Worm (Caenorhabditis elegans) whole organism, L2 larva: Measurements from ENCODE around the gene F37B4.15.

ENCODE experiments used
- C34F6.9 ChIP-seq: fragments of 150-350 bp; optimal IDR thresholded peaks from 2 replicates; lab custom pipeline; 2014; ENCODE audit warnings: missing biosample characterization, missing genetic modification characterization
- F13H6.1 ChIP-seq: sonication (generic microtip); optimal IDR thresholded peaks from 2 replicates; lab custom pipeline; 2016; ENCODE audit warnings: missing genetic modification characterization, missing compliant biosample characterization
- R02D3.7 ChIP-seq: fragments of 150-350 bp; optimal IDR thresholded peaks from 2 replicates; lab custom pipeline; 2014; ENCODE audit warnings: missing biosample characterization, missing genetic modification characterization
- Y55F3AM.14 ChIP-seq: fragments of 200-800 bp; sonication (Bioruptor generic); optimal IDR thresholded peaks from 2 replicates; lab custom pipeline; 2018; ENCODE audit warnings: mild to moderate bottlenecking, missing genetic modification characterization, missing compliant biosample characterization
- ZK546.5 ChIP-seq: sonication (generic microtip); optimal IDR thresholded peaks from 2 replicates; lab custom pipeline; 2017; ENCODE audit warnings: missing biosample characterization, missing genetic modification characterization
- alr-1 ChIP-seq: fragments of 150-350 bp; optimal IDR thresholded peaks from 2 replicates; lab custom pipeline; 2014; ENCODE audit warnings: missing biosample characterization, missing genetic modification characterization
- aly-2 ChIP-seq: fragments of 150-350 bp; optimal IDR thresholded peaks from 2 replicates; lab custom pipeline; 2014; ENCODE audit warnings: missing biosample characterization, missing genetic modification characterization
- blmp-1 ChIP-seq: sonication (generic microtip); optimal IDR thresholded peaks from 2 replicates; lab custom pipeline; 2017; ENCODE audit warnings: missing genetic modification characterization, mild to moderate bottlenecking, missing compliant biosample characterization, antibody characterized with exemption, moderate library complexity; ENCODE audit not compliant: insufficient read depth
- ceh-16 ChIP-seq: fragments of 150-350 bp; optimal IDR thresholded peaks from 2 replicates; lab custom pipeline; 2014; ENCODE audit warnings: missing biosample characterization, missing genetic modification characterization
- dmd-4 ChIP-seq: sonication (generic microtip); optimal IDR thresholded peaks from 2 replicates; lab custom pipeline; 2017; ENCODE audit warnings: missing biosample characterization, missing genetic modification characterization
- egl-27 ChIP-seq: sonication (generic microtip); optimal IDR thresholded peaks from 3 replicates; lab custom pipeline; 2017; ENCODE audit warnings: missing biosample characterization, missing genetic modification reagents, missing genetic modification characterization
- elt-1 ChIP-seq: fragments of 150-350 bp; optimal IDR thresholded peaks from 2 replicates; lab custom pipeline; 2014; ENCODE audit warnings: missing biosample characterization, missing genetic modification characterization
- elt-3 ChIP-seq: sonication (generic microtip); optimal IDR thresholded peaks from 2 replicates; lab custom pipeline; 2017; ENCODE audit warnings: missing biosample characterization, missing genetic modification characterization
- fos-1 ChIP-seq: fragments of 150-350 bp; optimal IDR thresholded peaks from 2 replicates; lab custom pipeline; 2014; ENCODE audit warnings: missing biosample characterization, missing genetic modification characterization
- gmeb-1 ChIP-seq: fragments of 150-350 bp; optimal IDR thresholded peaks from 2 replicates; lab custom pipeline; 2014; ENCODE audit warnings: missing biosample characterization, missing genetic modification characterization
- lin-13 ChIP-seq: fragments of 150-350 bp; optimal IDR thresholded peaks from 2 replicates; lab custom pipeline; 2014; ENCODE audit warnings: missing biosample characterization, missing genetic modification reagents, missing genetic modification characterization
- lin-39 ChIP-seq: fragments of 150-350 bp; optimal IDR thresholded peaks from 2 replicates; lab custom pipeline; 2014; ENCODE audit warnings: missing biosample characterization, missing genetic modification reagents, missing genetic modification characterization
- lsy-2 ChIP-seq, 2 experiments: fragments of 150-350 bp in 1 of 2; sonication (generic microtip) in 1 of 2; optimal IDR thresholded peaks; 2 replicates each; lab custom pipeline; 2014 to 2017; ENCODE audit warnings: missing biosample characterization in 2 of 2, missing genetic modification characterization in 2 of 2
- mdl-1 ChIP-seq, 2 experiments: fragments of 150-350 bp in 1 of 2; sonication (generic microtip) in 1 of 2; optimal IDR thresholded peaks; 2 replicates each; lab custom pipeline; 2017; ENCODE audit warnings: missing biosample characterization in 2 of 2, missing genetic modification characterization in 2 of 2
- nhr-11 ChIP-seq: fragments of 150-350 bp; optimal IDR thresholded peaks from 2 replicates; lab custom pipeline; 2014; ENCODE audit warnings: missing biosample characterization, missing genetic modification characterization
- nhr-12 ChIP-seq: fragments of 150-350 bp; optimal IDR thresholded peaks from 2 replicates; lab custom pipeline; 2014; ENCODE audit warnings: missing biosample characterization, missing genetic modification characterization
- nhr-129 ChIP-seq: fragments of 150-350 bp; optimal IDR thresholded peaks from 2 replicates; lab custom pipeline; 2014; ENCODE audit warnings: missing biosample characterization, missing genetic modification characterization
- nhr-21 ChIP-seq: fragments of 150-350 bp; optimal IDR thresholded peaks from 2 replicates; lab custom pipeline; 2014; ENCODE audit warnings: missing biosample characterization, missing genetic modification characterization
- nhr-23 ChIP-seq: fragments of 150-350 bp; optimal IDR thresholded peaks from 2 replicates; lab custom pipeline; 2014; ENCODE audit warnings: missing biosample characterization, missing genetic modification reagents, missing genetic modification characterization
- nhr-237 ChIP-seq: fragments of 150-350 bp; optimal IDR thresholded peaks from 2 replicates; lab custom pipeline; 2014; ENCODE audit warnings: missing biosample characterization, missing genetic modification characterization
- nhr-25 ChIP-seq: fragments of 150-350 bp; sonication (generic microtip); optimal IDR thresholded peaks from 3 replicates; lab custom pipeline; 2014; ENCODE audit warnings: missing biosample characterization, missing genetic modification characterization
- nhr-6 ChIP-seq: fragments of 150-350 bp; optimal IDR thresholded peaks from 2 replicates; lab custom pipeline; 2014; ENCODE audit warnings: missing biosample characterization, missing genetic modification characterization
- nhr-77 ChIP-seq: fragments of 150-350 bp; optimal IDR thresholded peaks from 2 replicates; lab custom pipeline; 2014; ENCODE audit warnings: missing biosample characterization, missing genetic modification characterization
- skn-1 ChIP-seq: sonication (generic microtip); optimal IDR thresholded peaks from 2 replicates; lab custom pipeline; 2017; ENCODE audit warnings: missing biosample characterization, missing genetic modification characterization
- sma-9 ChIP-seq, 2 experiments: fragments of 150-350 bp in 1 of 2; sonication (generic microtip) in 1 of 2; optimal IDR thresholded peaks; 2 replicates each; lab custom pipeline; 2014 to 2016; ENCODE audit warnings: missing genetic modification characterization in 2 of 2, mild to moderate bottlenecking in 1 of 2, missing biosample characterization in 1 of 2, missing compliant biosample characterization in 1 of 2, missing genetic modification reagents in 1 of 2, moderate library complexity in 1 of 2
- unc-39 ChIP-seq: fragments of 150-350 bp; optimal IDR thresholded peaks from 2 replicates; lab custom pipeline; 2014; ENCODE audit warnings: missing biosample characterization, missing genetic modification characterization
- unc-55 ChIP-seq: fragments of 150-350 bp; sonication (generic microtip); optimal IDR thresholded peaks from 3 replicates; lab custom pipeline; 2014; ENCODE audit warnings: missing biosample characterization, missing genetic modification reagents, missing genetic modification characterization
- unc-62 ChIP-seq: fragments of 150-350 bp; optimal IDR thresholded peaks from 2 replicates; lab custom pipeline; 2014; ENCODE audit warnings: missing biosample characterization, missing genetic modification reagents, missing genetic modification characterization
- zag-1 ChIP-seq: fragments of 150-350 bp; optimal IDR thresholded peaks from 2 replicates; lab custom pipeline; 2014; ENCODE audit warnings: missing biosample characterization, missing genetic modification characterization
- ztf-1 ChIP-seq: fragments of 200-800 bp; sonication (Bioruptor generic); conservative IDR thresholded peaks from 2 replicates; pipeline ENCODE4 v1.3.6; 2022; ENCODE audit warnings: missing genetic modification characterization, missing compliant biosample characterization
- ztf-11 ChIP-seq: sonication (generic microtip); optimal IDR thresholded peaks from 2 replicates; lab custom pipeline; 2017; ENCODE audit warnings: missing biosample characterization, missing genetic modification characterization

The F37B4.15 gene

ce11 chrV:2896198-2896660 lies 4.2 kb downstream of the F37B4.15 start, which contains the start of gene pals-32:
TSS of gene pals-32 (plus strand) at chrV:2896610.
- TF ChIP-seq nhr-77 (no peak), gmeb-1 (tag; lab: Kevin White, UChicago) (no peak), nhr-12 (tag; lab: Kevin White, UChicago) (no peak), nhr-6 (tag; lab: Kevin White, UChicago) (no peak), nhr-25 (tag; lab: Kevin White, UChicago) (no peak), C34F6.9 (tag; lab: Kevin White, UChicago) (no peak), blmp-1 (no peak), fos-1 (tag; lab: Kevin White, UChicago) (peak; percentile 57), skn-1 (no peak)

- no peak for TF ChIP-seq unc-62 (GFP tag; lab: Kevin White, UChicago)
- TF ChIP-seq zag-1 (tag; lab: Kevin White, UChicago): no peak
- no peak for TF ChIP-seq nhr-11 (tag; lab: Kevin White, UChicago)
- TF ChIP-seq nhr-25 (tag; lab: Kevin White, UChicago): no peak
- no peak for TF ChIP-seq ceh-16
- TF ChIP-seq unc-39: no peak
- no peak for TF ChIP-seq nhr-21 (tag; lab: Kevin White, UChicago)
- no peak for TF ChIP-seq dmd-4
- no peak for TF ChIP-seq elt-3
- TF ChIP-seq R02D3.7 (tag; lab: Kevin White, UChicago): no peak
- no peak for TF ChIP-seq unc-55 (GFP tag; lab: Kevin White, UChicago)
- no peak for TF ChIP-seq sma-9 (GFP tag; optimal IDR thresholded peaks at IDR 0.05; lab: Kevin White, UChicago)
- no peak for TF ChIP-seq sma-9 (tag; optimal IDR thresholded peaks at IDR 0.05; lab: Kevin White, UChicago)
- no peak for TF ChIP-seq nhr-23 (tag; lab: Kevin White, UChicago)
- no peak for TF ChIP-seq ztf-1 (GFP tag; lab: Robert Waterston, UW)
- no peak for TF ChIP-seq ztf-11 (tag; lab: Kevin White, UChicago)
- TF ChIP-seq nhr-129: no peak
- no peak for TF ChIP-seq fos-1 (tag; lab: Kevin White, UChicago)
- TF ChIP-seq nhr-237: no peak
- TF ChIP-seq F13H6.1 (tag; lab: Kevin White, UChicago): no peak
- TF ChIP-seq lin-39: no peak
- TF ChIP-seq, all 48 proteins: peak for 0
These were observed 7.8 kb downstream of the F37B4.15 start, which contains the start of gene str-46 for ce11 chrV:2899867-2900266. TSS of gene str-46 (minus strand) at chrV:2899967.

ce11 chrV:2903227-2903626 lies 11.2 kb downstream of the F37B4.15 start, which contains the start of gene C31B8.7:
TSS of gene C31B8.7 (minus strand) at chrV:2903327.
- no peak for TF ChIP-seq egl-27 (tag; lab: Kevin White, UChicago)
- TF ChIP-seq mdl-1 (tag; optimal IDR thresholded peaks at IDR 0.05; lab: Kevin White, UChicago): no peak
- no peak for TF ChIP-seq Y55F3AM.14 (GFP tag; lab: Kevin White, UChicago)
- TF ChIP-seq nhr-21 (tag; lab: Kevin White, UChicago): no peak
- TF ChIP-seq nhr-237: no peak
- TF ChIP-seq blmp-1: no peak
- TF ChIP-seq elt-3: no peak
- TF ChIP-seq unc-39: no peak
- TF ChIP-seq skn-1: no peak
- TF ChIP-seq fos-1 (tag; lab: Kevin White, UChicago): no peak
- no peak for TF ChIP-seq lin-13 (GFP tag; lab: Kevin White, UChicago)
- no peak for TF ChIP-seq alr-1
- no peak for TF ChIP-seq lin-39

- TF ChIP-seq ZK546.5 (tag; lab: Kevin White, UChicago) (no peak), aly-2 (no peak), elt-3 (no peak), ceh-16 (no peak), unc-55 (GFP tag; lab: Kevin White, UChicago) (no peak), lsy-2 (tag; optimal IDR thresholded peaks at IDR 0.05; lab: Kevin White, UChicago) (no peak), blmp-1 (no peak), nhr-23 (tag; lab: Kevin White, UChicago) (no peak), fos-1 (tag; lab: Kevin White, UChicago) (no peak), nhr-6 (tag; lab: Kevin White, UChicago) (no peak), sma-9 (GFP tag; optimal IDR thresholded peaks at IDR 0.05; lab: Kevin White, UChicago) (no peak), sma-9 (tag; optimal IDR thresholded peaks at IDR 0.05; lab: Kevin White, UChicago) (no peak), F13H6.1 (tag; lab: Kevin White, UChicago) (no peak), ztf-11 (tag; lab: Kevin White, UChicago) (no peak), unc-39 (no peak), dmd-4 (no peak), nhr-237 (no peak), zag-1 (tag; lab: Kevin White, UChicago) (no peak), elt-1 (tag; lab: Kevin White, UChicago) (no peak)
These were observed 17.5 kb downstream of the F37B4.15 start, which contains the start of gene zmp-3 for ce11 chrV:2909525-2909924. TSS of gene zmp-3 (minus strand) at chrV:2909625.
